Fruit fly (Drosophila melanogaster) S2 (cell line): Measurements from ENCODE around the gene CG14742.

Source experiments
- CG8478 ChIP-seq: fragments of >200 bp; optimal IDR thresholded peaks from 2 replicates; lab custom pipeline; 2018
- CTCF ChIP-seq, 2 experiments: fragments of >200 bp; optimal IDR thresholded peaks; 2 replicates each; lab custom pipeline; 2018

DNA sequence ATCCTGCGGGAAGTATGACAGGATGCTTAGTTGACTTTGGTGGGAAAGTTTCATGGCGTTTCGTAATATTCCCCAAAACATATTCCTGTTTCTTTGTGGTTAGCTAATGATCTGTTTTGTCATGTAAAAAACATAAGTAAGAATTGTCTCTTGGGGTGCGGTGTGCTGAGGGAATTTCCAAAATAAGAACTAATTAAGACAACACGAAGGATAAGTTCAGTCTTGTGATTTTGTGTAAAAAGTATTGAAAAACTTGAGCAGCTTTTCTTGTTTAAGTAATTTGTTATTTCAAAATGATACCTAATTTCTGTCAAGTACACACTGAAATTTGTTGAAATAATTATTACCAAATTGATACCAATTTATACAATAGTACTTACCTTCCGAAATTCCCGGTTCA, 39.6 kb downstream of the CG14742 start, which contains the start of gene CG3942:
- TF ChIP-seq CG8478 (lab: Kevin White, UChicago) (no peak), CTCF (optimal IDR thresholded peaks at IDR 0.05; lab: Kevin White, UChicago) (no peak)
